Fruit fly (Drosophila melanogaster) whole organism, wandering third instar larva: ENCODE measurements around the gene GluProRS.

Experiments used
- Abd-B ChIP-seq: fragments of >200 bp; optimal IDR thresholded peaks from 2 replicates; lab custom pipeline; 2017; ENCODE audit warnings: missing biosample characterization, missing genetic modification characterization
- CG32264 ChIP-seq: fragments of 200-800 bp; sonication (Bioruptor generic); optimal IDR thresholded peaks from 2 replicates; lab custom pipeline; 2016; ENCODE audit warnings: missing biosample characterization, missing genetic modification characterization
- CG9705 ChIP-seq: fragments of 200-800 bp; sonication (Bioruptor generic); optimal IDR thresholded peaks from 2 replicates; lab custom pipeline; 2018; ENCODE audit warnings: missing biosample characterization, mild to moderate bottlenecking, missing genetic modification characterization
- Dfd ChIP-seq: fragments of >200 bp; optimal IDR thresholded peaks from 2 replicates; lab custom pipeline; 2017; ENCODE audit warnings: missing biosample characterization, missing genetic modification characterization
- Dif ChIP-seq: fragments of 200-275, 200-300 bp; sonication (Bioruptor generic); optimal IDR thresholded peaks from 2 replicates; lab custom pipeline; 2018; ENCODE audit warnings: missing biosample characterization, missing genetic modification characterization; ENCODE audit not compliant: partially characterized antibody
- HLH106 ChIP-seq: fragments of 200-800 bp; optimal IDR thresholded peaks from 3 replicates; lab custom pipeline; 2019; ENCODE audit warnings: missing biosample characterization, mild to moderate bottlenecking, missing genetic modification characterization, moderate library complexity
- Hnf4 ChIP-seq: fragments of 200-800 bp; sonication (Bioruptor generic); optimal IDR thresholded peaks from 2 replicates; lab custom pipeline; 2016; ENCODE audit warnings: missing biosample characterization, mild to moderate bottlenecking, missing genetic modification characterization
- Hr78 ChIP-seq: fragments of >200 bp; optimal IDR thresholded peaks from 2 replicates; lab custom pipeline; 2017; ENCODE audit warnings: missing biosample characterization, missing genetic modification characterization
- Hr83 ChIP-seq: fragments of 200-300 bp; sonication (Bioruptor generic); optimal IDR thresholded peaks from 2 replicates; lab custom pipeline; 2016; ENCODE audit warnings: missing biosample characterization, mild to moderate bottlenecking, missing genetic modification characterization, moderate library complexity; ENCODE audit not compliant: poor library complexity, severe bottlenecking
- Jra ChIP-seq: sonication (Bioruptor generic); optimal IDR thresholded peaks from 2 replicates; lab custom pipeline; 2016; ENCODE audit warnings: missing biosample characterization, missing genetic modification characterization
- N ChIP-seq: fragments of >200 bp; optimal IDR thresholded peaks from 2 replicates; lab custom pipeline; 2018; ENCODE audit warnings: missing biosample characterization, missing external identifiers, missing genetic modification characterization
- OdsH ChIP-seq: fragments of 200-800 bp; sonication (Bioruptor generic); optimal IDR thresholded peaks from 2 replicates; lab custom pipeline; 2016; ENCODE audit warnings: missing biosample characterization, mild to moderate bottlenecking, missing genetic modification characterization
- Rel ChIP-seq, 2 experiments: fragments of 200-800 bp; sonication (Bioruptor generic) in 1 of 2; optimal IDR thresholded peaks; 2 replicates in 1 of 2; 3 replicates in 1 of 2; lab custom pipeline; 2016 to 2019; ENCODE audit warnings: mild to moderate bottlenecking in 2 of 2, missing biosample characterization in 2 of 2, missing genetic modification characterization in 2 of 2, moderate library complexity in 1 of 2
- Sp1 ChIP-seq: fragments of 200-800 bp; sonication (Bioruptor generic); optimal IDR thresholded peaks from 3 replicates; lab custom pipeline; 2019; ENCODE audit warnings: missing biosample characterization, mild to moderate bottlenecking, missing genetic modification characterization, moderate library complexity
- Vsx2 ChIP-seq: fragments of 200-300, 225-300 bp; sonication (Bioruptor generic); optimal IDR thresholded peaks from 2 replicates; lab custom pipeline; 2018; ENCODE audit warnings: missing biosample characterization, missing genetic modification characterization; ENCODE audit not compliant: partially characterized antibody
- brk ChIP-seq: fragments of 200-800 bp; sonication (Bioruptor generic); optimal IDR thresholded peaks from 2 replicates; lab custom pipeline; 2016; ENCODE audit warnings: missing biosample characterization, mild to moderate bottlenecking, missing genetic modification characterization
- dl ChIP-seq, 2 experiments: fragments of 175-275, 200-275 bp in 1 of 2; fragments of 200-275 bp in 1 of 2; sonication (Bioruptor generic); optimal IDR thresholded peaks; lab custom pipeline; 2018; ENCODE audit warnings: mild to moderate bottlenecking in 2 of 2, missing biosample characterization in 2 of 2, missing genetic modification characterization in 2 of 2, moderate library complexity in 2 of 2; ENCODE audit not compliant: partially characterized antibody in 2 of 2, insufficient read depth in 1 of 2
- dmrt93B ChIP-seq: fragments of 200-800 bp; sonication (Bioruptor generic); optimal IDR thresholded peaks from 2 replicates; lab custom pipeline; 2018; ENCODE audit warnings: missing biosample characterization, mild to moderate bottlenecking, missing genetic modification characterization
- ey ChIP-seq: fragments of 200-800 bp; sonication (Bioruptor generic); optimal IDR thresholded peaks from 2 replicates; lab custom pipeline; 2016; ENCODE audit warnings: missing biosample characterization, missing genetic modification characterization
- foxo ChIP-seq, 2 experiments: fragments of 200-800 bp; sonication (Bioruptor generic); optimal IDR thresholded peaks; 2 replicates in 1 of 2; 3 replicates in 1 of 2; lab custom pipeline; 2016 to 2017; ENCODE audit warnings: missing biosample characterization in 2 of 2, missing genetic modification characterization in 2 of 2
- fru ChIP-seq: fragments of 200-800 bp; sonication (Bioruptor generic); optimal IDR thresholded peaks from 3 replicates; lab custom pipeline; 2016; ENCODE audit warnings: missing biosample characterization, mild to moderate bottlenecking, missing genetic modification characterization
- h ChIP-seq: fragments of 200-800 bp; sonication (Bioruptor generic); optimal IDR thresholded peaks from 3 replicates; lab custom pipeline; 2016; ENCODE audit warnings: missing biosample characterization, mild to moderate bottlenecking, missing genetic modification characterization
- lola ChIP-seq: fragments of >200 bp; optimal IDR thresholded peaks from 2 replicates; lab custom pipeline; 2017; ENCODE audit warnings: missing biosample characterization, missing genetic modification characterization
- pan ChIP-seq: fragments of >200 bp; optimal IDR thresholded peaks from 2 replicates; lab custom pipeline; 2017
- psq ChIP-seq: fragments of 200-800 bp; sonication (Bioruptor generic); optimal IDR thresholded peaks from 3 replicates; lab custom pipeline; 2017; ENCODE audit warnings: missing biosample characterization, mild to moderate bottlenecking, missing genetic modification characterization, moderate library complexity
- rgr ChIP-seq: fragments of 200-800 bp; sonication (Bioruptor generic); optimal IDR thresholded peaks from 3 replicates; lab custom pipeline; 2016; ENCODE audit warnings: missing biosample characterization, mild to moderate bottlenecking, missing genetic modification characterization
- sage ChIP-seq: fragments of 200-800 bp; sonication (Bioruptor generic); optimal IDR thresholded peaks from 2 replicates; lab custom pipeline; 2016; ENCODE audit warnings: missing biosample characterization, mild to moderate bottlenecking, missing genetic modification characterization
- sv ChIP-seq: fragments of 200-800 bp; sonication (Bioruptor generic); optimal IDR thresholded peaks from 3 replicates; lab custom pipeline; 2016; ENCODE audit warnings: missing biosample characterization, missing genetic modification characterization
- usp ChIP-seq: fragments of >200 bp; optimal IDR thresholded peaks from 2 replicates; lab custom pipeline; 2017; ENCODE audit warnings: missing biosample characterization, missing genetic modification characterization
- woc ChIP-seq: sonication (Bioruptor generic); optimal IDR thresholded peaks from 2 replicates; lab custom pipeline; 2016; ENCODE audit warnings: missing biosample characterization, mild to moderate bottlenecking, missing genetic modification characterization

GluProRS gene

dm6 chr3R:23933684-23934575 is 24.3 kb downstream of the GluProRS start, which contains the start of gene CG5854 (continued):
- TF ChIP-seq Abd-B (GFP tag; lab: Kevin White, UChicago) (no peak), Dfd (GFP tag; lab: Kevin White, UChicago) (no peak), Hr83 (GFP tag; lab: Kevin White, UChicago) (peak; percentile 87), lola (no peak)

- TF ChIP-seq N (GFP tag; lab: Kevin White, UChicago), result no peak
- TF ChIP-seq fru (GFP tag; lab: Kevin White, UChicago), result no peak
- no peak for TF ChIP-seq sv
- no peak for TF ChIP-seq ey (GFP tag; lab: Kevin White, UChicago)
- no peak for TF ChIP-seq woc (GFP tag; lab: Kevin White, UChicago)
Measured at dm6 chr3R:23933430-23933683, 24.8 kb downstream of the GluProRS start, which contains the start of gene RpS19b. Gene RpS19b, minus strand, starts transcription at chr3R:23933530.

- no peak for TF ChIP-seq CG9705 (GFP tag; lab: Kevin White, UChicago)
- no peak for TF ChIP-seq Hr78
- peak; percentile 2 for TF ChIP-seq h
- no peak for TF ChIP-seq Rel (GFP tag; optimal IDR thresholded peaks at IDR 0.05; lab: Kevin White, UChicago)
- TF ChIP-seq Rel (tag; optimal IDR thresholded peaks at IDR 0.05; lab: Kevin White, UChicago), result peak; percentile 9
- no peak for TF ChIP-seq usp (GFP tag; lab: Kevin White, UChicago)
- peak; percentile 33 for TF ChIP-seq Jra (GFP tag; lab: Kevin White, UChicago)
- peak in 1 of 2 experiments; percentile 24 for TF ChIP-seq foxo (GFP tag; optimal IDR thresholded peaks at IDR 0.05; lab: Kevin White, UChicago)
- TF ChIP-seq sage (GFP tag; lab: Kevin White, UChicago), result no peak
- TF ChIP-seq rgr (GFP tag; lab: Kevin White, UChicago), result peak; percentile 6
- peak; percentile 14 for TF ChIP-seq Sp1 (GFP tag; lab: Kevin White, UChicago)
Measured at dm6 chr3R:23931095-23931728, 27.0 kb downstream of the GluProRS start, which contains the start of the genes Rpt2 and CG13599. Gene Rpt2, minus strand, starts transcription at chr3R:23931558. Gene CG13599, plus strand, starts transcription at chr3R:23931639.

- TF ChIP-seq foxo (GFP tag; optimal IDR thresholded peaks at IDR 0.05; lab: Kevin White, UChicago), result no peak
- TF ChIP-seq brk (GFP tag; lab: Kevin White, UChicago), result no peak
- TF ChIP-seq sv, result no peak
- peak; percentile 73 for TF ChIP-seq woc (GFP tag; lab: Kevin White, UChicago)
- TF ChIP-seq fru (GFP tag; lab: Kevin White, UChicago), result no peak
- no peak for TF ChIP-seq CG32264
- no peak for TF ChIP-seq psq (GFP tag; lab: Kevin White, UChicago)
- no peak for TF ChIP-seq usp (GFP tag; lab: Kevin White, UChicago)
- peak; percentile 0 for TF ChIP-seq HLH106 (tag; lab: Kevin White, UChicago)
- no peak for TF ChIP-seq Jra (GFP tag; lab: Kevin White, UChicago)
- TF ChIP-seq rgr (GFP tag; lab: Kevin White, UChicago), result peak; percentile 4
- TF ChIP-seq ey (GFP tag; lab: Kevin White, UChicago), result no peak
- TF ChIP-seq Dif, result no peak
- no peak for TF ChIP-seq N (GFP tag; lab: Kevin White, UChicago)
- TF ChIP-seq pan (lab: Kevin White, UChicago), result no peak
- TF ChIP-seq Vsx2 (GFP tag; lab: Kevin White, UChicago), result no peak
- no peak for TF ChIP-seq Hnf4
Measured at dm6 chr3R:23928950-23929602, 29.1 kb downstream of the GluProRS start, which contains the start of the genes CG43998, CG43999 and CG31142. Gene CG43998, minus strand, starts transcription at chr3R:23929000. Gene CG43999, minus strand, starts transcription at chr3R:23929000. Gene CG31142, plus strand, starts transcription at chr3R:23929243.

- peak in 1 of 2 experiments; percentile 47 for TF ChIP-seq foxo (GFP tag; optimal IDR thresholded peaks at IDR 0.05; lab: Kevin White, UChicago)
- no peak for TF ChIP-seq pan (lab: Kevin White, UChicago)
- TF ChIP-seq fru (GFP tag; lab: Kevin White, UChicago), result no peak
- TF ChIP-seq OdsH (GFP tag; lab: Kevin White, UChicago), result peak; percentile 17
- TF ChIP-seq Jra (GFP tag; lab: Kevin White, UChicago), result peak; percentile 21
- TF ChIP-seq HLH106 (tag; lab: Kevin White, UChicago), result peak; percentile 26
- peak; percentile 31 for TF ChIP-seq Hr83 (GFP tag; lab: Kevin White, UChicago)
- peak; percentile 3 for TF ChIP-seq woc (GFP tag; lab: Kevin White, UChicago)
- peak; percentile 5 for TF ChIP-seq rgr (GFP tag; lab: Kevin White, UChicago)
- TF ChIP-seq dl (GFP tag; optimal IDR thresholded peaks at IDR 0.05; lab: Kevin White, UChicago; ENCODE audit: insufficient read depth in 1 of 2, partially characterized antibody in 2 of 2), result no peak
- TF ChIP-seq brk (GFP tag; lab: Kevin White, UChicago), result no peak
- TF ChIP-seq CG32264, result no peak
- peak; percentile 23 for TF ChIP-seq ey (GFP tag; lab: Kevin White, UChicago)
- no peak for TF ChIP-seq dmrt93B (GFP tag; lab: Kevin White, UChicago)
- peak; percentile 4 for TF ChIP-seq h
- TF ChIP-seq Sp1 (GFP tag; lab: Kevin White, UChicago), result no peak
- TF ChIP-seq sv, result peak; percentile 16
Measured at dm6 chr3R:23927429-23927828, 30.8 kb downstream of the GluProRS start, which contains the start of gene CG13601. Gene CG13601, minus strand, starts transcription at chr3R:23927634.
